Fruit fly (Drosophila melanogaster) whole organism, embryonic: Measurements from ENCODE around the gene Ugt35E1.
A peak's percentile ranks its signal among the peaks of the same experiment; 100 is the strongest.

Source experiments
- B-H2 ChIP-seq: fragments of 200-800 bp; sonication (Bioruptor generic); optimal IDR thresholded peaks from 2 replicates; lab custom pipeline; 2018; ENCODE audit warnings: missing biosample characterization, mild to moderate bottlenecking, missing genetic modification characterization
- Bgb ChIP-seq: fragments of 200-800 bp; sonication (Bioruptor generic); IDR thresholded peaks from 2 replicates; pipeline ENCODE4 v1.3.6; 2022; ENCODE audit warnings: missing biosample characterization, missing genetic modification characterization; ENCODE audit not compliant: partially characterized antibody
- CG10267 ChIP-seq: fragments of 200-800 bp; sonication (Bioruptor generic); optimal IDR thresholded peaks from 2 replicates; lab custom pipeline; 2018; ENCODE audit warnings: missing biosample characterization, mild to moderate bottlenecking, missing genetic modification characterization, moderate library complexity
- CG12104 ChIP-seq: fragments of 200-800 bp; sonication (Bioruptor generic); optimal IDR thresholded peaks from 3 replicates; lab custom pipeline; 2016; ENCODE audit warnings: missing biosample characterization, missing genetic modification characterization
- CG12155 ChIP-seq: fragments of 200-800 bp; sonication (Bioruptor generic); optimal IDR thresholded peaks from 3 replicates; lab custom pipeline; 2016; ENCODE audit warnings: missing biosample characterization, missing genetic modification characterization
- CG1233 ChIP-seq: fragments of 200-800 bp; sonication (Bioruptor generic); optimal IDR thresholded peaks from 4 replicates; lab custom pipeline; 2018; ENCODE audit warnings: missing biosample characterization, mild to moderate bottlenecking, missing genetic modification characterization
- CG12942 ChIP-seq: fragments of 200-800 bp; sonication (Bioruptor generic); optimal IDR thresholded peaks from 3 replicates; lab custom pipeline; 2016; ENCODE audit warnings: missing biosample characterization, missing genetic modification characterization
- CG13287 ChIP-seq: fragments of 200-800 bp; sonication (Bioruptor generic); IDR thresholded peaks from 2 replicates; pipeline ENCODE4 v1.3.6; 2022; ENCODE audit warnings: missing biosample characterization, missing genetic modification characterization; ENCODE audit not compliant: partially characterized antibody
- CG15696 ChIP-seq: fragments of 200-800 bp; sonication (Bioruptor generic); optimal IDR thresholded peaks from 2 replicates; lab custom pipeline; 2019; ENCODE audit warnings: missing biosample characterization, mild to moderate bottlenecking, missing genetic modification characterization, moderate library complexity
- CG16813 ChIP-seq: fragments of 200-800 bp; sonication (Bioruptor generic); IDR thresholded peaks from 3 replicates; pipeline ENCODE4 v1.3.6; 2022; ENCODE audit warnings: missing biosample characterization, missing genetic modification characterization; ENCODE audit not compliant: partially characterized antibody
- CG1832 ChIP-seq: fragments of 200-800 bp; sonication (Bioruptor generic); optimal IDR thresholded peaks from 2 replicates; lab custom pipeline; 2017; ENCODE audit warnings: missing biosample characterization, mild to moderate bottlenecking, missing genetic modification characterization, inconsistent platforms
- CG30403 ChIP-seq: fragments of 200-800 bp; sonication (Bioruptor generic); optimal IDR thresholded peaks from 3 replicates; lab custom pipeline; 2016; ENCODE audit warnings: missing biosample characterization, missing genetic modification characterization
- CG4328 ChIP-seq: fragments of 200-800 bp; sonication (Bioruptor generic); optimal IDR thresholded peaks from 3 replicates; lab custom pipeline; 2017; ENCODE audit warnings: missing biosample characterization, missing genetic modification reagents, missing genetic modification characterization
- CG6765 ChIP-seq: fragments of 200-800 bp; sonication (Bioruptor generic); optimal IDR thresholded peaks from 3 replicates; lab custom pipeline; 2017; ENCODE audit warnings: missing biosample characterization, mild to moderate bottlenecking, missing genetic modification characterization
- CG7372 ChIP-seq: fragments of 200-800 bp; sonication (Bioruptor generic); IDR thresholded peaks from 2 replicates; pipeline ENCODE4 v1.3.6; 2022; ENCODE audit warnings: missing biosample characterization, missing genetic modification characterization
- CG7745 ChIP-seq: fragments of 200-800 bp; sonication (Bioruptor generic); optimal IDR thresholded peaks from 2 replicates; lab custom pipeline; 2018; ENCODE audit warnings: missing biosample characterization, mild to moderate bottlenecking, missing genetic modification characterization, moderate library complexity
- CG9876 ChIP-seq: fragments of 200-800 bp; sonication (Bioruptor generic); optimal IDR thresholded peaks from 2 replicates; lab custom pipeline; 2016; ENCODE audit warnings: missing biosample characterization, missing genetic modification characterization
- CTCF ChIP-seq: fragments of 200-800 bp; sonication (Bioruptor generic); optimal IDR thresholded peaks from 2 replicates; lab custom pipeline; 2017; ENCODE audit warnings: missing biosample characterization, mild to moderate bottlenecking, missing genetic modification characterization, moderate library complexity
- Dref ChIP-seq: fragments of 200-800 bp; sonication (Bioruptor generic); IDR thresholded peaks from 2 replicates; pipeline ENCODE4 v1.3.6; 2022; ENCODE audit warnings: missing biosample characterization, missing genetic modification characterization
- Eip74EF ChIP-seq, 2 experiments: fragments of 200-800 bp in 1 of 2; fragments of >200 bp in 1 of 2; sonication (Bioruptor generic) in 1 of 2; optimal IDR thresholded peaks; 2 replicates each; lab custom pipeline; 2017 to 2019; ENCODE audit warnings: missing biosample characterization in 2 of 2, missing genetic modification characterization in 2 of 2, mild to moderate bottlenecking in 1 of 2, moderate library complexity in 1 of 2
- Fer1 ChIP-seq: fragments of 200-800 bp; sonication (Bioruptor generic); optimal IDR thresholded peaks from 2 replicates; lab custom pipeline; 2017; ENCODE audit warnings: missing biosample characterization, mild to moderate bottlenecking, missing genetic modification characterization
- Fer3 ChIP-seq: fragments of 200-800 bp; sonication (Bioruptor generic); optimal IDR thresholded peaks from 2 replicates; lab custom pipeline; 2018; ENCODE audit warnings: missing biosample characterization, mild to moderate bottlenecking, missing genetic modification characterization, moderate library complexity
- GATAe ChIP-seq: fragments of 200-800 bp; sonication (Bioruptor generic); conservative IDR thresholded peaks from 2 replicates; pipeline ENCODE4 v1.3.6; 2022; ENCODE audit warnings: missing biosample characterization, missing genetic modification characterization
- HLH54F ChIP-seq: fragments of 200-800 bp; sonication (Bioruptor generic); optimal IDR thresholded peaks from 3 replicates; lab custom pipeline; 2016; ENCODE audit warnings: missing biosample characterization, missing genetic modification characterization
- Hand ChIP-seq: fragments of 200-800 bp; sonication (Bioruptor generic); optimal IDR thresholded peaks from 2 replicates; lab custom pipeline; 2017; ENCODE audit warnings: mild to moderate bottlenecking, missing biosample characterization, missing genetic modification reagents, missing genetic modification characterization
- Hmr ChIP-seq: fragments of 200-800 bp; sonication (Bioruptor generic); optimal IDR thresholded peaks from 3 replicates; lab custom pipeline; 2017; ENCODE audit warnings: mild to moderate bottlenecking, missing biosample characterization, missing genetic modification reagents, missing genetic modification characterization
- Hmx ChIP-seq: fragments of 200-800 bp; sonication (Bioruptor generic); optimal IDR thresholded peaks from 2 replicates; lab custom pipeline; 2016; ENCODE audit warnings: missing biosample characterization, missing genetic modification characterization
- Hr51 ChIP-seq, 2 experiments: fragments of 200-800 bp; sonication (Bioruptor generic); optimal IDR thresholded peaks; 2 replicates in 1 of 2; 3 replicates in 1 of 2; lab custom pipeline; 2016 to 2018; ENCODE audit warnings: missing biosample characterization in 2 of 2, missing genetic modification characterization in 2 of 2, mild to moderate bottlenecking in 1 of 2, moderate library complexity in 1 of 2
- Hsf ChIP-seq: fragments of 200-800 bp; sonication (Bioruptor generic); optimal IDR thresholded peaks from 3 replicates; lab custom pipeline; 2016; ENCODE audit warnings: missing biosample characterization, missing genetic modification characterization
- MBD-R2 ChIP-seq: fragments of 200-800 bp; sonication (Bioruptor generic); IDR thresholded peaks from 2 replicates; pipeline ENCODE4 v1.3.6; 2022; ENCODE audit warnings: missing biosample characterization, missing genetic modification characterization
- MESR4 ChIP-seq: fragments of 200-800 bp; sonication (Bioruptor generic); optimal IDR thresholded peaks from 2 replicates; lab custom pipeline; 2018; ENCODE audit warnings: missing biosample characterization, mild to moderate bottlenecking, missing genetic modification characterization, moderate library complexity
- Mad ChIP-seq: fragments of 200-800 bp; sonication (Bioruptor generic); optimal IDR thresholded peaks from 2 replicates; lab custom pipeline; 2016; ENCODE audit warnings: missing biosample characterization, missing genetic modification characterization
- NC2β ChIP-seq: fragments of 200-800 bp; sonication (Bioruptor generic); optimal IDR thresholded peaks from 2 replicates; lab custom pipeline; 2016; ENCODE audit warnings: missing biosample characterization, missing genetic modification characterization
- NFAT ChIP-seq: fragments of 200-800 bp; sonication (Bioruptor generic); IDR thresholded peaks from 2 replicates; pipeline ENCODE4 v1.3.6; 2022; ENCODE audit warnings: missing biosample characterization, missing genetic modification characterization
- Ravus ChIP-seq: fragments of 200-800 bp; sonication (Bioruptor generic); IDR thresholded peaks from 2 replicates; pipeline ENCODE4 v1.3.6; 2022; ENCODE audit warnings: missing biosample characterization, missing genetic modification characterization
- ab ChIP-seq: fragments of 200-800 bp; sonication (Bioruptor generic); optimal IDR thresholded peaks from 2 replicates; lab custom pipeline; 2016; ENCODE audit warnings: missing biosample characterization, missing genetic modification characterization
- caup ChIP-seq: fragments of 200-800 bp; sonication (Bioruptor generic); optimal IDR thresholded peaks from 3 replicates; lab custom pipeline; 2017; ENCODE audit warnings: missing biosample characterization, mild to moderate bottlenecking, missing genetic modification characterization, moderate library complexity; ENCODE audit not compliant: severe bottlenecking
- ewg ChIP-seq: fragments of 200-800 bp; sonication (Bioruptor generic); optimal IDR thresholded peaks from 3 replicates; lab custom pipeline; 2017; ENCODE audit warnings: mild to moderate bottlenecking, missing biosample characterization, missing genetic modification reagents, missing genetic modification characterization
- jumu ChIP-seq: fragments of 200-800 bp; sonication (Bioruptor generic); optimal IDR thresholded peaks from 3 replicates; lab custom pipeline; 2016; ENCODE audit warnings: missing biosample characterization, missing genetic modification characterization
- kni ChIP-seq: fragments of 200-800 bp; sonication (Bioruptor generic); optimal IDR thresholded peaks from 3 replicates; lab custom pipeline; 2017; ENCODE audit warnings: mild to moderate bottlenecking, missing biosample characterization, missing genetic modification reagents, missing genetic modification characterization
- luna ChIP-seq: fragments of 200-800 bp; sonication (Bioruptor generic); optimal IDR thresholded peaks from 2 replicates; lab custom pipeline; 2016; ENCODE audit warnings: missing biosample characterization, missing genetic modification characterization
- nom ChIP-seq: fragments of 200-800 bp; sonication (Bioruptor generic); optimal IDR thresholded peaks from 2 replicates; lab custom pipeline; 2017; ENCODE audit warnings: missing biosample characterization, missing genetic modification characterization, mild to moderate bottlenecking, moderate library complexity, missing genetic modification reagents
- pb ChIP-seq: fragments of 200-800 bp; sonication (Bioruptor generic); optimal IDR thresholded peaks from 3 replicates; lab custom pipeline; 2016; ENCODE audit warnings: missing biosample characterization, missing genetic modification characterization
- pfk ChIP-seq: fragments of 200-800 bp; sonication (Bioruptor generic); optimal IDR thresholded peaks from 2 replicates; lab custom pipeline; 2018; ENCODE audit warnings: missing biosample characterization, mild to moderate bottlenecking, missing genetic modification characterization, moderate library complexity
- slbo ChIP-seq: fragments of 200-800 bp; sonication (Bioruptor generic); IDR thresholded peaks from 2 replicates; pipeline ENCODE4 v1.3.6; 2022; ENCODE audit warnings: missing biosample characterization, missing genetic modification characterization
- so ChIP-seq: fragments of 200-800 bp; sonication (Bioruptor generic); IDR thresholded peaks from 3 replicates; pipeline ENCODE4 v1.3.6; 2022; ENCODE audit warnings: missing biosample characterization, missing genetic modification characterization
- unpg ChIP-seq: fragments of 200-800 bp; sonication (Bioruptor generic); optimal IDR thresholded peaks from 3 replicates; lab custom pipeline; 2018; ENCODE audit warnings: missing biosample characterization, mild to moderate bottlenecking, missing genetic modification characterization, moderate library complexity
- wdn ChIP-seq: fragments of 200-800 bp; sonication (Bioruptor generic); IDR thresholded peaks from 2 replicates; pipeline ENCODE4 v1.3.6; 2022; ENCODE audit warnings: missing biosample characterization, missing genetic modification characterization
- zfh2 ChIP-seq: fragments of 200-800 bp; sonication (Bioruptor generic); optimal IDR thresholded peaks from 2 replicates; lab custom pipeline; 2016; ENCODE audit warnings: missing biosample characterization, missing genetic modification characterization

Gene Ugt35E1

DNA sequence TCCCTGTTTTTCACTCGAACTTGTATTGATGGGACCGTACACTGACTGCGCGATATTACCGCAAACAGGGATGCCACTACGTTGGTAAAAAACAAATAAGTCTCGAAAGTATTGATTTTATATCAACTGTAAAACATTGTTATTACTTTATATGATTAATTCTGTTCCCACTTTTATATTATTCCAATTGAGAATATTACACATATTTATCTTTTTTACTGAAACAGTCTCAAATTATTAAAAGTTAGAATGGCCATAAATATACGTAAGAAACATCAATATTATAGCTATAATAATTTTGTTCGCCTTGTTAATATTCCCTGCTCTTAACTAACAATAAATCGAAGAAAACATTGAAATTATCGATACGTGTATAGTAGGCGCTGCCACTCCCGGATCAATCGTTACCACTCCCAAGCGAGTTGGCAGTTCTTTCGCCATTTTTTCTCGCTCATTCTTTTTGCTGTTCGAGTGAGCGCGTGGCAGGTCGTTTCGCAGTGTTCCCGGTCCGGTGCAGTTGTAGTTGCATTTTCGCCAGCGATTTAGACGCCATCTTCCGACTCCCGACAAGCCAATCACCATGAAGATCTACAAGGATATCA lies 44.0 kb upstream of the Ugt35E1 start, which contains the start of the genes SdhC and Tctp (continued):
- TF ChIP-seq unpg (GFP tag; lab: Kevin White, UChicago) (peak; percentile 32), wdn (GFP tag; lab: Robert Waterston, UW) (no peak), CG1832 (GFP tag; lab: Kevin White, UChicago) (no peak), CG16813 (peak; percentile 20; the same call in 1 of the 3 replicates), so (GFP tag; lab: Robert Waterston, UW) (0 out of 3 replicates have a peak, but pooled peaks have one; percentile 45), pfk (peak; percentile 27), HLH54F (GFP tag; lab: Kevin White, UChicago) (peak; percentile 39), NC2β (peak; percentile 30), Hand (GFP tag; lab: Kevin White, UChicago) (no peak), NFAT (peak; percentile 33; the same call in 1 of the 2 replicates), CG7745 (tag; lab: Kevin White, UChicago) (no peak), B-H2 (GFP tag; lab: Kevin White, UChicago) (peak; percentile 61), zfh2 (GFP tag; lab: Kevin White, UChicago) (peak; percentile 14), ewg (GFP tag; lab: Kevin White, UChicago) (peak; percentile 17), CG30403 (GFP tag; lab: Kevin White, UChicago) (peak; percentile 76), CG12155 (GFP tag; lab: Kevin White, UChicago) (peak; percentile 97), GATAe (GFP tag; lab: Robert Waterston, UW) (no peak), luna (GFP tag; lab: Kevin White, UChicago) (no peak), Dref (peak; percentile 74), Hmr (GFP tag; lab: Kevin White, UChicago) (peak; percentile 73), Ravus (GFP tag; lab: Robert Waterston, UW) (no peak), CG7372 (GFP tag; lab: Robert Waterston, UW) (no peak), CG12104 (GFP tag; lab: Kevin White, UChicago) (peak; percentile 40), Hr51 (GFP tag; optimal IDR thresholded peaks at IDR 0.05; lab: Kevin White, UChicago) (peak; percentile 17 to 60), CG6765 (GFP tag; lab: Kevin White, UChicago) (peak; percentile 40), jumu (GFP tag; lab: Kevin White, UChicago) (peak; percentile 25), CG9876 (GFP tag; lab: Kevin White, UChicago) (no peak), Bgb (GFP tag; lab: Robert Waterston, UW) (peak; percentile 66), Fer3 (tag; lab: Kevin White, UChicago) (peak; percentile 40), caup (peak; percentile 20), kni (peak; percentile 37), Hsf (peak; percentile 64), CG12942 (peak; percentile 40), Fer1 (GFP tag; lab: Kevin White, UChicago) (peak; percentile 50), CG13287 (GFP tag; lab: Robert Waterston, UW) (peak; percentile 63), slbo (GFP tag; lab: Robert Waterston, UW) (peak; percentile 24; the same call in 1 of the 2 replicates), pb (GFP tag; lab: Kevin White, UChicago) (peak; percentile 18), CG4328 (GFP tag; lab: Kevin White, UChicago) (peak; percentile 30), CG15696 (tag; lab: Kevin White, UChicago) (peak; percentile 57), Hmx (GFP tag; lab: Kevin White, UChicago) (peak; percentile 17), nom (GFP tag; lab: Kevin White, UChicago) (peak; percentile 73), MBD-R2 (GFP tag; lab: Robert Waterston, UW) (0 out of 2 replicates have a peak, but pooled peaks have one; percentile 25), Mad (GFP tag; lab: Kevin White, UChicago) (peak; percentile 20), ab (GFP tag; lab: Kevin White, UChicago) (peak; percentile 1), CG10267 (peak; percentile 76), CG1233 (GFP tag; lab: Kevin White, UChicago) (peak; percentile 13), Eip74EF (GFP tag; optimal IDR thresholded peaks at IDR 0.05; lab: Kevin White, UChicago) (peak in 1 of 2 experiments; percentile 35), MESR4 (GFP tag; lab: Kevin White, UChicago) (peak; percentile 94), CTCF (GFP tag; lab: Kevin White, UChicago) (no peak)
